Fruit fly (Drosophila melanogaster) whole organism, prepupa: Measurements from ENCODE around the gene CG5445.

Experiments
- Blimp-1 ChIP-seq: fragments of 200-800 bp; sonication (Bioruptor generic); optimal IDR thresholded peaks from 3 replicates; lab custom pipeline; 2017; ENCODE audit warnings: missing biosample characterization, missing genetic modification characterization, mild to moderate bottlenecking, moderate library complexity, missing genetic modification reagents
- CG10631 ChIP-seq: fragments of 200-800 bp; sonication (Bioruptor generic); optimal IDR thresholded peaks from 2 replicates; lab custom pipeline; 2016; ENCODE audit warnings: missing biosample characterization, missing genetic modification characterization
- CG11762 ChIP-seq: fragments of 200-800 bp; sonication (Bioruptor generic); optimal IDR thresholded peaks from 3 replicates; lab custom pipeline; 2016; ENCODE audit warnings: missing biosample characterization, missing genetic modification characterization; ENCODE audit not compliant: insufficient read depth
- CG11902 ChIP-seq: fragments of 200-800 bp; sonication (Bioruptor generic); optimal IDR thresholded peaks from 3 replicates; lab custom pipeline; 2016; ENCODE audit warnings: missing biosample characterization, missing genetic modification characterization
- CG16779 ChIP-seq: fragments of 200-800 bp; sonication (Bioruptor generic); optimal IDR thresholded peaks from 3 replicates; lab custom pipeline; 2017; ENCODE audit warnings: missing biosample characterization, mild to moderate bottlenecking, missing genetic modification characterization
- CG31627 ChIP-seq: fragments of 200-800 bp; sonication (Bioruptor generic); optimal IDR thresholded peaks from 3 replicates; lab custom pipeline; 2016; ENCODE audit warnings: missing biosample characterization, missing genetic modification characterization
- CG34406 ChIP-seq: fragments of 200-800 bp; sonication (Bioruptor generic); optimal IDR thresholded peaks from 3 replicates; lab custom pipeline; 2016; ENCODE audit warnings: missing biosample characterization, missing genetic modification characterization
- CG3919 ChIP-seq: fragments of 200-800 bp; sonication (Bioruptor generic); optimal IDR thresholded peaks from 3 replicates; lab custom pipeline; 2016; ENCODE audit warnings: missing biosample characterization, missing genetic modification characterization
- CG4318 ChIP-seq: fragments of 200-800 bp; sonication (Bioruptor generic); optimal IDR thresholded peaks from 3 replicates; lab custom pipeline; 2017; ENCODE audit warnings: missing biosample characterization, mild to moderate bottlenecking, missing genetic modification characterization
- CG6163 ChIP-seq: fragments of 200-800 bp; sonication (Bioruptor generic); IDR thresholded peaks from 3 replicates; pipeline ENCODE4 v1.3.6; 2022; ENCODE audit warnings: missing biosample characterization, missing genetic modification characterization
- CG6792 ChIP-seq: fragments of 200-800 bp; sonication (Bioruptor generic); optimal IDR thresholded peaks from 3 replicates; lab custom pipeline; 2016; ENCODE audit warnings: missing biosample characterization, missing genetic modification characterization
- CG6854 ChIP-seq: fragments of 200-800 bp; sonication (Bioruptor generic); optimal IDR thresholded peaks from 2 replicates; lab custom pipeline; 2017; ENCODE audit warnings: missing biosample characterization, mild to moderate bottlenecking, missing genetic modification characterization
- CG7368 ChIP-seq: fragments of 200-800 bp; sonication (Bioruptor generic); optimal IDR thresholded peaks from 3 replicates; lab custom pipeline; 2016; ENCODE audit warnings: missing biosample characterization, missing genetic modification characterization
- CG8319 ChIP-seq: fragments of 200-800 bp; sonication (Bioruptor generic); optimal IDR thresholded peaks from 3 replicates; lab custom pipeline; 2016; ENCODE audit warnings: missing biosample characterization, missing genetic modification characterization
- CG8632 ChIP-seq: fragments of 200-800 bp; sonication (Bioruptor generic); optimal IDR thresholded peaks from 3 replicates; lab custom pipeline; 2016; ENCODE audit warnings: missing biosample characterization, missing genetic modification characterization
- Eip78C ChIP-seq: fragments of 200-800 bp; sonication (Bioruptor generic); peaks from one replicate; lab custom pipeline; 2016; ENCODE audit warnings: missing biosample characterization, missing genetic modification characterization
- Ets96B ChIP-seq: fragments of 200-800 bp; optimal IDR thresholded peaks from 2 replicates; lab custom pipeline; 2019; ENCODE audit warnings: missing biosample characterization, mild to moderate bottlenecking, missing genetic modification characterization, moderate library complexity
- Hr38 ChIP-seq: sonication (Bioruptor generic); optimal IDR thresholded peaks from 2 replicates; lab custom pipeline; 2016; ENCODE audit warnings: missing biosample characterization, missing genetic modification characterization
- Hr39 ChIP-seq: fragments of 200-800 bp; sonication (Bioruptor generic); optimal IDR thresholded peaks from 2 replicates; lab custom pipeline; 2016; ENCODE audit warnings: missing biosample characterization, missing genetic modification characterization
- Lpt ChIP-seq: fragments of 200-800 bp; sonication (Bioruptor generic); optimal IDR thresholded peaks from 3 replicates; lab custom pipeline; 2016; ENCODE audit warnings: missing biosample characterization, missing genetic modification characterization
- Met ChIP-seq: fragments of 200-800 bp; sonication (Bioruptor generic); optimal IDR thresholded peaks from 3 replicates; lab custom pipeline; 2016; ENCODE audit warnings: missing biosample characterization, missing genetic modification characterization
- OdsH ChIP-seq: fragments of 200-800 bp; sonication (Bioruptor generic); optimal IDR thresholded peaks from 3 replicates; lab custom pipeline; 2016; ENCODE audit warnings: missing biosample characterization, missing genetic modification characterization
- Smox ChIP-seq: fragments of 200-800 bp; sonication (Bioruptor generic); optimal IDR thresholded peaks from 3 replicates; lab custom pipeline; 2016; ENCODE audit warnings: missing biosample characterization, missing genetic modification characterization
- Sox102F ChIP-seq: fragments of 200-800 bp; sonication (Bioruptor generic); optimal IDR thresholded peaks from 2 replicates; lab custom pipeline; 2016; ENCODE audit warnings: missing biosample characterization, mild to moderate bottlenecking, missing genetic modification characterization
- Sox14 ChIP-seq: fragments of 200-800 bp; sonication (Bioruptor generic); optimal IDR thresholded peaks from 3 replicates; lab custom pipeline; 2016; ENCODE audit warnings: missing biosample characterization, missing genetic modification characterization
- Sox15 ChIP-seq: fragments of 200-800 bp; sonication (Bioruptor generic); optimal IDR thresholded peaks from 3 replicates; lab custom pipeline; 2016; ENCODE audit warnings: missing biosample characterization, missing genetic modification characterization
- achi ChIP-seq: fragments of 200-800 bp; sonication (Bioruptor generic); optimal IDR thresholded peaks from 3 replicates; lab custom pipeline; 2016; ENCODE audit warnings: missing biosample characterization, missing genetic modification characterization
- acj6 ChIP-seq: fragments of 200-800 bp; sonication (Bioruptor generic); optimal IDR thresholded peaks from 3 replicates; lab custom pipeline; 2016; ENCODE audit warnings: missing biosample characterization, missing genetic modification characterization
- cyc ChIP-seq: fragments of 200-800 bp; sonication (Bioruptor generic); optimal IDR thresholded peaks from 3 replicates; lab custom pipeline; 2016; ENCODE audit warnings: missing biosample characterization, missing genetic modification characterization
- dac ChIP-seq: fragments of 200-800 bp; sonication (Bioruptor generic); optimal IDR thresholded peaks from 2 replicates; lab custom pipeline; 2017; ENCODE audit warnings: missing biosample characterization, mild to moderate bottlenecking, missing genetic modification characterization
- eg ChIP-seq: fragments of 200-800 bp; sonication (Bioruptor generic); IDR thresholded peaks from 3 replicates; pipeline ENCODE4 v1.3.6; 2022; ENCODE audit warnings: missing biosample characterization, missing genetic modification characterization
- esn ChIP-seq: fragments of 200-800 bp; sonication (Bioruptor generic); optimal IDR thresholded peaks from 2 replicates; lab custom pipeline; 2016; ENCODE audit warnings: missing biosample characterization, mild to moderate bottlenecking, missing genetic modification characterization, moderate library complexity
- fd59A ChIP-seq: fragments of 200-800 bp; sonication (Bioruptor generic); optimal IDR thresholded peaks from 2 replicates; lab custom pipeline; 2017; ENCODE audit warnings: missing biosample characterization, mild to moderate bottlenecking, missing genetic modification characterization, missing genetic modification reagents
- fd85E ChIP-seq: fragments of 200-800 bp; sonication (Bioruptor generic); optimal IDR thresholded peaks from 3 replicates; lab custom pipeline; 2016; ENCODE audit warnings: missing biosample characterization, missing genetic modification characterization
- lz ChIP-seq: fragments of 200-800 bp; sonication (Bioruptor generic); optimal IDR thresholded peaks from 3 replicates; lab custom pipeline; 2016; ENCODE audit warnings: missing biosample characterization, missing genetic modification characterization
- pdm3 ChIP-seq: fragments of 200-800 bp; sonication (Bioruptor generic); optimal IDR thresholded peaks from 3 replicates; lab custom pipeline; 2016; ENCODE audit warnings: missing biosample characterization, missing genetic modification characterization
- svp ChIP-seq: fragments of 200-800 bp; sonication (Bioruptor generic); peaks from one replicate; lab custom pipeline; 2016; ENCODE audit warnings: missing biosample characterization, missing genetic modification characterization
- topi ChIP-seq: fragments of 200-800 bp; sonication (Bioruptor generic); optimal IDR thresholded peaks from 3 replicates; lab custom pipeline; 2016; ENCODE audit warnings: missing biosample characterization, missing genetic modification characterization
- vri ChIP-seq: fragments of 200-800 bp; sonication (Bioruptor generic); optimal IDR thresholded peaks from 3 replicates; lab custom pipeline; 2016; ENCODE audit warnings: missing biosample characterization, mild to moderate bottlenecking, missing genetic modification characterization

The CG5445 gene

dm6 chrX:17282626-17283025, 330 bp downstream of the CG5445 start, which contains the start of gene CG8664:
Gene CG8664, minus strand, starts transcription at chrX:17282726.
- TF ChIP-seq lz (GFP tag; lab: Kevin White, UChicago) (no peak), CG31627 (GFP tag; lab: Kevin White, UChicago) (no peak)

- TF ChIP-seq CG11762 (GFP tag; lab: Kevin White, UChicago): no peak
- no peak for TF ChIP-seq Eip78C (GFP tag; lab: Kevin White, UChicago)
- no peak for TF ChIP-seq CG10631
- TF ChIP-seq CG31627 (GFP tag; lab: Kevin White, UChicago): no peak
- TF ChIP-seq dac: no peak
- TF ChIP-seq fd85E: no peak
- TF ChIP-seq Lpt (GFP tag; lab: Kevin White, UChicago): no peak
- no peak for TF ChIP-seq CG8632 (GFP tag; lab: Kevin White, UChicago)
Observed at dm6 chrX:17284400-17284799, 2.1 kb downstream of the CG5445 start, which contains the start of gene CG8661. Gene CG8661, minus strand, starts transcription at chrX:17284500.

- TF ChIP-seq OdsH (no peak), CG34406 (GFP tag; lab: Kevin White, UChicago) (no peak), Eip78C (GFP tag; lab: Kevin White, UChicago) (peak; percentile 16)
Observed at dm6 chrX:17285069-17285468, 2.8 kb downstream of the CG5445 start.

- no peak for TF ChIP-seq CG6792
- no peak for TF ChIP-seq CG6854 (GFP tag; lab: Kevin White, UChicago)
- TF ChIP-seq Sox14 (GFP tag; lab: Kevin White, UChicago): no peak
- no peak for TF ChIP-seq achi
- no peak for TF ChIP-seq Ets96B
- no peak for TF ChIP-seq CG11902
- TF ChIP-seq svp: peak; percentile 81
- no peak for TF ChIP-seq acj6 (GFP tag; lab: Kevin White, UChicago)
- peak; percentile 4 for TF ChIP-seq vri (GFP tag; lab: Kevin White, UChicago)
- no peak for TF ChIP-seq cyc
- no peak for TF ChIP-seq Lpt (GFP tag; lab: Kevin White, UChicago)
Observed at dm6 chrX:17289225-17289624, 6.9 kb downstream of the CG5445 start.

- TF ChIP-seq CG31627 (GFP tag; lab: Kevin White, UChicago): no peak
- TF ChIP-seq CG4318 (GFP tag; lab: Kevin White, UChicago): no peak
- no peak for TF ChIP-seq CG10631
- TF ChIP-seq vri (GFP tag; lab: Kevin White, UChicago): peak; percentile 90
Observed at dm6 chrX:17290154-17290959, 8.1 kb downstream of the CG5445 start.

dm6 chrX:17290960-17291432, 8.7 kb downstream of the CG5445 start:
- no peak for TF ChIP-seq eg (GFP tag; lab: Robert Waterston, UW)
- TF ChIP-seq topi: peak; percentile 46
- peak; percentile 17 for TF ChIP-seq cyc
- no peak for TF ChIP-seq Sox102F (GFP tag; lab: Kevin White, UChicago)
- no peak for TF ChIP-seq Hr38 (GFP tag; lab: Kevin White, UChicago)
- TF ChIP-seq CG31627 (GFP tag; lab: Kevin White, UChicago): peak; percentile 36
- TF ChIP-seq Hr39 (GFP tag; lab: Kevin White, UChicago): peak; percentile 43
- no peak for TF ChIP-seq CG7368 (GFP tag; lab: Kevin White, UChicago)
- TF ChIP-seq Eip78C (GFP tag; lab: Kevin White, UChicago): peak; percentile 77
- TF ChIP-seq CG6792: no peak
- peak; percentile 30 for TF ChIP-seq pdm3
- no peak for TF ChIP-seq fd59A (GFP tag; lab: Kevin White, UChicago)
- TF ChIP-seq CG8632 (GFP tag; lab: Kevin White, UChicago): no peak
- no peak for TF ChIP-seq CG34406 (GFP tag; lab: Kevin White, UChicago)
- no peak for TF ChIP-seq Blimp-1 (GFP tag; lab: Kevin White, UChicago)
- TF ChIP-seq CG6163 (GFP tag; lab: Robert Waterston, UW): no peak
- no peak for TF ChIP-seq CG11762 (GFP tag; lab: Kevin White, UChicago)
- peak; percentile 3 for TF ChIP-seq achi
- no peak for TF ChIP-seq CG3919 (GFP tag; lab: Kevin White, UChicago)
- TF ChIP-seq CG8319: no peak
- no peak for TF ChIP-seq CG4318 (GFP tag; lab: Kevin White, UChicago)
- peak; percentile 25 for TF ChIP-seq Smox (GFP tag; lab: Kevin White, UChicago)
- peak; percentile 21 for TF ChIP-seq Met (GFP tag; lab: Kevin White, UChicago)
- TF ChIP-seq CG16779 (tag; lab: Kevin White, UChicago): no peak
- peak; percentile 52 for TF ChIP-seq esn (GFP tag; lab: Kevin White, UChicago)
- TF ChIP-seq Sox14 (GFP tag; lab: Kevin White, UChicago): no peak
- no peak for TF ChIP-seq fd85E
- TF ChIP-seq Sox15 (GFP tag; lab: Kevin White, UChicago): no peak
- TF ChIP-seq acj6 (GFP tag; lab: Kevin White, UChicago): peak; percentile 37
- peak; percentile 89 for TF ChIP-seq svp
